Worm (Caenorhabditis elegans) whole organism, L1 larva: ENCODE measurements around the gene golg-2.

Experiments used
- C04F5.9 ChIP-seq: sonication (generic microtip); optimal IDR thresholded peaks from 2 replicates; lab custom pipeline; 2016; ENCODE audit warnings: missing genetic modification characterization, missing compliant biosample characterization
- C34B4.2 ChIP-seq: sonication (generic microtip); optimal IDR thresholded peaks from 2 replicates; lab custom pipeline; 2017; ENCODE audit warnings: mild to moderate bottlenecking, missing genetic modification characterization, missing compliant biosample characterization
- F16B12.6 ChIP-seq: fragments of 150-350 bp; optimal IDR thresholded peaks from 2 replicates; lab custom pipeline; 2014; ENCODE audit warnings: missing biosample characterization, missing genetic modification characterization
- Y116A8C.19 ChIP-seq: sonication (generic microtip); optimal IDR thresholded peaks from 2 replicates; lab custom pipeline; 2016; ENCODE audit warnings: missing compliant biosample characterization, missing genetic modification characterization, borderline replicate concordance
- ama-1 ChIP-seq: fragments of 150-350 bp; optimal IDR thresholded peaks from 2 replicates; lab custom pipeline; 2014
- blmp-1 ChIP-seq: fragments of 150-350 bp; optimal IDR thresholded peaks from 2 replicates; lab custom pipeline; 2014; ENCODE audit warnings: missing biosample characterization, missing genetic modification characterization
- ceh-8 ChIP-seq: fragments of 200-800 bp; sonication (Bioruptor generic); optimal IDR thresholded peaks from 2 replicates; lab custom pipeline; 2018; ENCODE audit warnings: mild to moderate bottlenecking, missing genetic modification characterization, moderate library complexity, missing compliant biosample characterization
- efl-1 ChIP-seq, 4 experiments: fragments of 150-350 bp; optimal IDR thresholded peaks in 3 of 4; peaks in 1 of 4; 1 replicate in 1 of 4; 2 replicates in 3 of 4; lab custom pipeline; 2014; ENCODE audit warnings: missing biosample characterization in 2 of 4, missing genetic modification characterization in 2 of 4, missing genetic modification reagents in 2 of 4
- egl-27 ChIP-seq, 2 experiments: fragments of 150-350 bp in 1 of 2; sonication (generic microtip); optimal IDR thresholded peaks; 3 replicates each; lab custom pipeline; 2017 to 2018; ENCODE audit warnings: missing biosample characterization in 2 of 2, missing genetic modification characterization in 2 of 2, missing genetic modification reagents in 2 of 2
- elt-2 ChIP-seq: sonication (generic microtip); optimal IDR thresholded peaks from 2 replicates; lab custom pipeline; 2016; ENCODE audit warnings: missing genetic modification characterization, mild to moderate bottlenecking, inconsistent platforms, missing compliant biosample characterization, missing genetic modification reagents
- elt-3 ChIP-seq, 6 experiments: fragments of 150-350 bp in 1 of 6; sonication (generic microtip); optimal IDR thresholded peaks; 2 replicates each; lab custom pipeline; 2017 to 2018; ENCODE audit warnings: missing biosample characterization in 6 of 6, missing genetic modification characterization in 6 of 6, inconsistent platforms in 1 of 6
- ets-5 ChIP-seq: fragments of 200-800 bp; sonication (Bioruptor generic); IDR thresholded peaks from 2 replicates; pipeline ENCODE4 v1.3.6; 2022; ENCODE audit warnings: missing genetic modification characterization, missing compliant biosample characterization
- fkh-10 ChIP-seq: sonication (generic microtip); optimal IDR thresholded peaks from 2 replicates; lab custom pipeline; 2017; ENCODE audit warnings: missing biosample characterization, missing genetic modification reagents, missing genetic modification characterization
- fkh-8 ChIP-seq: sonication (generic microtip); optimal IDR thresholded peaks from 2 replicates; lab custom pipeline; 2016; ENCODE audit warnings: mild to moderate bottlenecking, missing genetic modification characterization, missing compliant biosample characterization
- grh-1 ChIP-seq: fragments of 200-800 bp; sonication (Bioruptor generic); IDR thresholded peaks from 2 replicates; pipeline ENCODE4 v1.3.6; 2022; ENCODE audit warnings: missing genetic modification reagents, missing genetic modification characterization, missing compliant biosample characterization
- isw-1 ChIP-seq: fragments of 200-800 bp; sonication (Bioruptor generic); IDR thresholded peaks from 2 replicates; pipeline ENCODE4 v1.3.6; 2022; ENCODE audit warnings: missing genetic modification characterization, missing compliant biosample characterization
- jun-1 ChIP-seq: fragments of 150-350 bp; optimal IDR thresholded peaks from 2 replicates; lab custom pipeline; 2014; ENCODE audit warnings: missing biosample characterization, missing genetic modification reagents, missing genetic modification characterization
- lin-13 ChIP-seq: fragments of 150-350 bp; optimal IDR thresholded peaks from 2 replicates; lab custom pipeline; 2014; ENCODE audit warnings: missing biosample characterization, missing genetic modification reagents, missing genetic modification characterization
- lin-14 ChIP-seq: fragments of 200-800 bp; sonication (Bioruptor generic); optimal IDR thresholded peaks from 2 replicates; lab custom pipeline; 2018; ENCODE audit warnings: mild to moderate bottlenecking, missing genetic modification characterization, moderate library complexity, missing compliant biosample characterization
- lin-35 ChIP-seq, 2 experiments: fragments of 150-350 bp; optimal IDR thresholded peaks; 2 replicates each; lab custom pipeline; 2014; ENCODE audit warnings: missing biosample characterization in 2 of 2, missing genetic modification characterization in 2 of 2, missing genetic modification reagents in 2 of 2
- lir-3 ChIP-seq: sonication (generic microtip); optimal IDR thresholded peaks from 2 replicates; lab custom pipeline; 2016; ENCODE audit warnings: mild to moderate bottlenecking, missing genetic modification characterization, moderate library complexity, missing compliant biosample characterization; ENCODE audit not compliant: poor library complexity
- lsy-2 ChIP-seq, 2 experiments: fragments of 150-350 bp; optimal IDR thresholded peaks; 2 replicates each; lab custom pipeline; 2014; ENCODE audit warnings: missing biosample characterization in 2 of 2, missing genetic modification characterization in 2 of 2
- mdl-1 ChIP-seq, 2 experiments: fragments of 150-350 bp; optimal IDR thresholded peaks; 2 replicates each; lab custom pipeline; 2014 to 2017; ENCODE audit warnings: missing biosample characterization in 2 of 2, missing genetic modification characterization in 2 of 2, inconsistent platforms in 1 of 2
- mep-1 ChIP-seq: fragments of 150-350 bp; optimal IDR thresholded peaks from 2 replicates; lab custom pipeline; 2014; ENCODE audit warnings: missing biosample characterization, missing genetic modification characterization
- nhr-19 ChIP-seq: fragments of 200-800 bp; sonication (Bioruptor generic); conservative IDR thresholded peaks from 2 replicates; pipeline ENCODE4 v1.3.6; 2022; ENCODE audit warnings: missing genetic modification characterization, missing compliant biosample characterization
- nhr-20 ChIP-seq: sonication (generic microtip); optimal IDR thresholded peaks from 2 replicates; lab custom pipeline; 2016; ENCODE audit warnings: mild to moderate bottlenecking, missing genetic modification characterization, missing compliant biosample characterization
- nhr-237 ChIP-seq: fragments of 150-350 bp; optimal IDR thresholded peaks from 2 replicates; lab custom pipeline; 2014; ENCODE audit warnings: missing biosample characterization, missing genetic modification characterization
- nhr-47 ChIP-seq: sonication (generic microtip); optimal IDR thresholded peaks from 2 replicates; lab custom pipeline; 2016; ENCODE audit warnings: mild to moderate bottlenecking, missing genetic modification characterization, moderate library complexity, missing compliant biosample characterization
- nhr-71 ChIP-seq: sonication (generic microtip); optimal IDR thresholded peaks from 2 replicates; lab custom pipeline; 2016; ENCODE audit warnings: mild to moderate bottlenecking, missing genetic modification characterization, moderate library complexity, missing compliant biosample characterization
- nhr-85 ChIP-seq: sonication (generic microtip); peaks from one replicate; lab custom pipeline; 2016; ENCODE audit warnings: missing genetic modification characterization, inconsistent platforms, missing compliant biosample characterization
- nhr-90 ChIP-seq: sonication (generic microtip); optimal IDR thresholded peaks from 2 replicates; lab custom pipeline; 2016; ENCODE audit warnings: mild to moderate bottlenecking, missing genetic modification characterization, missing compliant biosample characterization; ENCODE audit not compliant: poor library complexity
- rnt-1 ChIP-seq: sonication (generic microtip); optimal IDR thresholded peaks from 2 replicates; lab custom pipeline; 2016; ENCODE audit warnings: mild to moderate bottlenecking, missing genetic modification characterization, moderate library complexity, missing compliant biosample characterization
- skn-1 ChIP-seq: fragments of 150-350 bp; optimal IDR thresholded peaks from 2 replicates; lab custom pipeline; 2014; ENCODE audit warnings: missing biosample characterization, missing genetic modification characterization
- snu-23 ChIP-seq: sonication (generic microtip); optimal IDR thresholded peaks from 2 replicates; lab custom pipeline; 2016; ENCODE audit warnings: missing genetic modification characterization, missing compliant biosample characterization
- sox-4 ChIP-seq: sonication (generic microtip); optimal IDR thresholded peaks from 2 replicates; lab custom pipeline; 2016; ENCODE audit warnings: missing genetic modification characterization, missing compliant biosample characterization
- sup-37 ChIP-seq: fragments of 200-800 bp; sonication (Bioruptor generic); optimal IDR thresholded peaks from 2 replicates; lab custom pipeline; 2018; ENCODE audit warnings: mild to moderate bottlenecking, missing genetic modification characterization, missing compliant biosample characterization
- tbx-2 ChIP-seq: sonication (generic microtip); optimal IDR thresholded peaks from 2 replicates; lab custom pipeline; 2016; ENCODE audit warnings: missing genetic modification characterization, missing compliant biosample characterization
- unc-130 ChIP-seq: fragments of 150-350 bp; optimal IDR thresholded peaks from 2 replicates; lab custom pipeline; 2017; ENCODE audit warnings: missing biosample characterization, missing genetic modification characterization, inconsistent platforms
- vab-15 ChIP-seq: sonication (generic microtip); optimal IDR thresholded peaks from 2 replicates; lab custom pipeline; 2017; ENCODE audit warnings: missing genotype, mild to moderate bottlenecking, missing genetic modification characterization, missing compliant biosample characterization
- xbp-1 ChIP-seq: sonication (generic microtip); optimal IDR thresholded peaks from 2 replicates; lab custom pipeline; 2016; ENCODE audit warnings: missing genetic modification characterization, missing compliant biosample characterization
- zag-1 ChIP-seq: fragments of 150-350 bp; optimal IDR thresholded peaks from 2 replicates; lab custom pipeline; 2014; ENCODE audit warnings: missing biosample characterization, missing genetic modification characterization

Gene golg-2

ce11 chrII:5049865-5050342 is 10.0 kb upstream of the golg-2 start, which contains the start of gene F33G12.6:
TSS of gene F33G12.6 (plus strand) at chrII:5049915.
- peak; percentile 24 for TF ChIP-seq nhr-71 (tag; lab: Kevin White, UChicago)
- TF ChIP-seq C04F5.9 (tag; lab: Kevin White, UChicago) = no peak
- TF ChIP-seq elt-3 (tag; optimal IDR thresholded peaks at IDR 0.05; lab: Kevin White, UChicago) = peak in 2 of 6 experiments; percentile 19 to 46
- TF ChIP-seq blmp-1 (tag; lab: Kevin White, UChicago) = peak; percentile 65
- peak; percentile 52 for TF ChIP-seq mep-1 (tag; lab: Kevin White, UChicago)
- TF ChIP-seq lin-14 = peak; percentile 69
- TF ChIP-seq nhr-90 = no peak
- peak in 1 of 2 experiments; percentile 15 for TF ChIP-seq lsy-2 (tag; optimal IDR thresholded peaks at IDR 0.05; lab: Kevin White, UChicago)
- TF ChIP-seq tbx-2 (tag; lab: Kevin White, UChicago) = peak; percentile 38
- TF ChIP-seq mdl-1 (tag; optimal IDR thresholded peaks at IDR 0.05; lab: Kevin White, UChicago) = peak in 1 of 2 experiments; percentile 44
- TF ChIP-seq nhr-85 (tag; lab: Kevin White, UChicago) = peak; percentile 81
- TF ChIP-seq unc-130 = peak; percentile 40
- peak; percentile 45 for TF ChIP-seq rnt-1 (tag; lab: Kevin White, UChicago)
- no peak for TF ChIP-seq xbp-1
- TF ChIP-seq snu-23 = peak; percentile 31

ce11 chrII:5049249-5049648 is 9.4 kb upstream of the golg-2 start:
- no peak for TF ChIP-seq C34B4.2 (tag; lab: Kevin White, UChicago)
- peak; percentile 77 for TF ChIP-seq nhr-85 (tag; lab: Kevin White, UChicago)
- TF ChIP-seq nhr-90 = peak; percentile 10
- TF ChIP-seq ets-5 = no peak
- TF ChIP-seq vab-15 (tag; lab: Kevin White, UChicago) = no peak
- TF ChIP-seq lsy-2 (tag; optimal IDR thresholded peaks at IDR 0.05; lab: Kevin White, UChicago) = peak in 1 of 2 experiments; percentile 15
- peak in 1 of 2 experiments; percentile 15 for TF ChIP-seq lin-35 (GFP tag; optimal IDR thresholded peaks at IDR 0.05; lab: Kevin White, UChicago)
- TF ChIP-seq egl-27 (tag; optimal IDR thresholded peaks at IDR 0.05; lab: Kevin White, UChicago) = no peak
- peak; percentile 16 for TF ChIP-seq mep-1 (tag; lab: Kevin White, UChicago)
- peak; percentile 38 for TF ChIP-seq nhr-20 (tag; lab: Kevin White, UChicago)
- peak; percentile 48 for TF ChIP-seq grh-1
- peak; percentile 43 for TF ChIP-seq lin-14
- peak; percentile 34 for TF ChIP-seq tbx-2 (tag; lab: Kevin White, UChicago)
- TF ChIP-seq blmp-1 (tag; lab: Kevin White, UChicago) = peak; percentile 42
- TF ChIP-seq, all 84 proteins: peak for 10

ce11 chrII:5048185-5048795 is 8.4 kb upstream of the golg-2 start:
- TF ChIP-seq nhr-71 (tag; lab: Kevin White, UChicago) (peak; percentile 23), nhr-90 (no peak), mep-1 (tag; lab: Kevin White, UChicago) (peak; percentile 4), lir-3 (tag; lab: Kevin White, UChicago) (peak; percentile 5), blmp-1 (tag; lab: Kevin White, UChicago) (peak; percentile 12), zag-1 (no peak), elt-2 (no peak), snu-23 (peak; percentile 39), F16B12.6 (no peak), lin-14 (peak; percentile 59), sup-37 (GFP tag; lab: Kevin White, UChicago) (no peak), fkh-10 (GFP tag; lab: Kevin White, UChicago) (no peak), nhr-85 (tag; lab: Kevin White, UChicago) (peak; percentile 71), lin-35 (GFP tag; optimal IDR thresholded peaks at IDR 0.05; lab: Kevin White, UChicago) (peak in 1 of 2 experiments; percentile 49), efl-1 (optimal IDR thresholded peaks at IDR 0.05; lab: Kevin White, UChicago) (no peak), efl-1 (GFP tag; optimal IDR thresholded peaks at IDR 0.05 in 1 of 2; lab: Kevin White, UChicago) (peak in 1 of 2 experiments; percentile 80), nhr-237 (tag; lab: Kevin White, UChicago) (no peak)

ce11 chrII:5047279-5047678 is 7.4 kb upstream of the golg-2 start:
- TF ChIP-seq sox-4 (tag; lab: Kevin White, UChicago) (no peak), snu-23 (peak; percentile 37), zag-1 (no peak), nhr-20 (tag; lab: Kevin White, UChicago) (no peak), blmp-1 (tag; lab: Kevin White, UChicago) (peak; percentile 29), skn-1 (peak; percentile 15), fkh-8 (tag; lab: Kevin White, UChicago) (no peak), isw-1 (GFP tag; lab: Robert Waterston, UW) (no peak), nhr-85 (tag; lab: Kevin White, UChicago) (peak; percentile 57), efl-1 (optimal IDR thresholded peaks at IDR 0.05; lab: Kevin White, UChicago) (peak; percentile 16 to 51), efl-1 (GFP tag; optimal IDR thresholded peaks at IDR 0.05 in 1 of 2; lab: Kevin White, UChicago) (peak; percentile 10 to 86), lir-3 (tag; lab: Kevin White, UChicago) (no peak), lin-14 (peak; percentile 59), lsy-2 (tag; optimal IDR thresholded peaks at IDR 0.05; lab: Kevin White, UChicago) (peak in 1 of 2 experiments; percentile 29), mep-1 (tag; lab: Kevin White, UChicago) (peak; percentile 44), nhr-19 (GFP tag; lab: Robert Waterston, UW) (no peak), nhr-47 (tag; lab: Kevin White, UChicago) (no peak), lin-13 (GFP tag; lab: Kevin White, UChicago) (no peak), rnt-1 (tag; lab: Kevin White, UChicago) (peak; percentile 38), jun-1 (tag; lab: Kevin White, UChicago) (no peak), Y116A8C.19 (tag; lab: Kevin White, UChicago) (no peak), ceh-8 (GFP tag; lab: Kevin White, UChicago) (no peak), ama-1 (lab: Kevin White, UChicago) (no peak)
